Fruit fly (Drosophila melanogaster): Measurements from ENCODE around the gene Ubi-p63E.

- TF ChIP-seq psq (optimal IDR thresholded peaks at IDR 0.05) = no peak
- TF ChIP-seq insv (optimal IDR thresholded peaks at IDR 0.05) = no peak
These were observed 47.6 kb downstream of the Ubi-p63E start for dm6 chr3L:3855194-3855980.

Measured in Kc167 (cell line).